Fruit fly (Drosophila melanogaster) whole organism, embryonic: ENCODE data around the gene Or88a.
A peak's percentile ranks its signal among the peaks of the same experiment; 100 is the strongest.

Source experiments
- Adf1 ChIP-seq: fragments of 200-800 bp; sonication (Bioruptor generic); IDR thresholded peaks from 2 replicates; pipeline ENCODE4 v1.3.6; 2022; ENCODE audit warnings: missing biosample characterization, missing genetic modification characterization
- B-H2 ChIP-seq: fragments of 200-800 bp; sonication (Bioruptor generic); optimal IDR thresholded peaks from 2 replicates; lab custom pipeline; 2018; ENCODE audit warnings: missing biosample characterization, mild to moderate bottlenecking, missing genetic modification characterization
- BtbVII ChIP-seq: fragments of 200-800 bp; sonication (Bioruptor generic); optimal IDR thresholded peaks from 3 replicates; lab custom pipeline; 2017; ENCODE audit warnings: missing biosample characterization, mild to moderate bottlenecking, missing genetic modification characterization
- C15 ChIP-seq: fragments of 200-800 bp; sonication (Bioruptor generic); IDR thresholded peaks from 3 replicates; pipeline ENCODE4 v1.3.6; 2022; ENCODE audit warnings: missing biosample characterization, missing genetic modification characterization
- CG10321 ChIP-seq: fragments of 200-800 bp; sonication (Bioruptor generic); IDR thresholded peaks from 2 replicates; pipeline ENCODE4 v1.3.6; 2022; ENCODE audit warnings: missing biosample characterization, missing genetic modification characterization
- CG10565 ChIP-seq: fragments of 200-800 bp; sonication (Bioruptor generic); optimal IDR thresholded peaks from 3 replicates; lab custom pipeline; 2016; ENCODE audit warnings: missing biosample characterization, mild to moderate bottlenecking, missing genetic modification characterization
- CG11085 ChIP-seq: fragments of 200-800 bp; sonication (Bioruptor generic); IDR thresholded peaks from 2 replicates; pipeline ENCODE4 v1.3.6; 2022; ENCODE audit warnings: missing biosample characterization, missing genetic modification characterization
- CG11398 ChIP-seq: fragments of 200-800 bp; sonication (Bioruptor generic); optimal IDR thresholded peaks from 2 replicates; lab custom pipeline; 2016; ENCODE audit warnings: missing biosample characterization, missing genetic modification characterization
- CG11560 ChIP-seq: fragments of 200-800 bp; sonication (Bioruptor generic); IDR thresholded peaks from 3 replicates; pipeline ENCODE4 v1.3.6; 2022; ENCODE audit warnings: missing biosample characterization, missing genetic modification characterization
- CG11695 ChIP-seq: fragments of 200-800 bp; sonication (Bioruptor generic); IDR thresholded peaks from 3 replicates; pipeline ENCODE4 v1.3.6; 2022; ENCODE audit warnings: missing biosample characterization, missing genetic modification characterization
- CG11696 ChIP-seq: fragments of 200-800 bp; sonication (Bioruptor generic); IDR thresholded peaks from 2 replicates; pipeline ENCODE4 v1.3.6; 2022; ENCODE audit warnings: missing biosample characterization, missing genetic modification characterization
- CG15269 ChIP-seq: fragments of 200-800 bp; sonication (Bioruptor generic); optimal IDR thresholded peaks from 2 replicates; lab custom pipeline; 2018; ENCODE audit warnings: missing biosample characterization, mild to moderate bottlenecking, missing genetic modification characterization, moderate library complexity
- CG1529 ChIP-seq: fragments of 200-800 bp; sonication (Bioruptor generic); optimal IDR thresholded peaks from 3 replicates; lab custom pipeline; 2018; ENCODE audit warnings: missing biosample characterization, missing genetic modification characterization
- CG2875 ChIP-seq: fragments of 200-800 bp; sonication (Bioruptor generic); optimal IDR thresholded peaks from 2 replicates; lab custom pipeline; 2017; ENCODE audit warnings: missing biosample characterization, mild to moderate bottlenecking, missing genetic modification characterization, missing genetic modification reagents
- CG30431 ChIP-seq: fragments of 200-800 bp; sonication (Bioruptor generic); optimal IDR thresholded peaks from 2 replicates; lab custom pipeline; 2017; ENCODE audit warnings: missing biosample characterization, missing genetic modification characterization
- CG3281 ChIP-seq: fragments of 200-800 bp; sonication (Bioruptor generic); optimal IDR thresholded peaks from 3 replicates; lab custom pipeline; 2017; ENCODE audit warnings: missing biosample characterization, mild to moderate bottlenecking, missing genetic modification characterization
- CG3407 ChIP-seq: fragments of 200-800 bp; sonication (Bioruptor generic); optimal IDR thresholded peaks from 2 replicates; lab custom pipeline; 2018; ENCODE audit warnings: missing biosample characterization, mild to moderate bottlenecking, missing genetic modification characterization
- CG4282 ChIP-seq: fragments of 200-800 bp; sonication (Bioruptor generic); optimal IDR thresholded peaks from 2 replicates; lab custom pipeline; 2016; ENCODE audit warnings: missing biosample characterization, missing genetic modification characterization
- CG6791 ChIP-seq: fragments of 200-800 bp; sonication (Bioruptor generic); IDR thresholded peaks from 3 replicates; pipeline ENCODE4 v1.3.6; 2022; ENCODE audit warnings: missing biosample characterization, missing genetic modification characterization; ENCODE audit not compliant: partially characterized antibody
- CG7271 ChIP-seq: fragments of 200-800 bp; sonication (Bioruptor generic); optimal IDR thresholded peaks from 2 replicates; lab custom pipeline; 2018; ENCODE audit warnings: missing biosample characterization, mild to moderate bottlenecking, missing genetic modification characterization, moderate library complexity
- CG7372 ChIP-seq: fragments of 200-800 bp; sonication (Bioruptor generic); IDR thresholded peaks from 2 replicates; pipeline ENCODE4 v1.3.6; 2022; ENCODE audit warnings: missing biosample characterization, missing genetic modification characterization
- D ChIP-seq, 2 experiments: fragments of 200-800 bp in 1 of 2; fragments of >200 bp in 1 of 2; sonication (Bioruptor generic) in 1 of 2; optimal IDR thresholded peaks; 2 replicates in 1 of 2; 3 replicates in 1 of 2; lab custom pipeline; 2017; ENCODE audit warnings: mild to moderate bottlenecking in 1 of 2, missing biosample characterization in 1 of 2, missing genetic modification characterization in 1 of 2, missing genetic modification reagents in 1 of 2
- E2f1 ChIP-seq: fragments of 200-800 bp; sonication (Bioruptor generic); IDR thresholded peaks from 2 replicates; pipeline ENCODE4 v1.3.6; 2022; ENCODE audit warnings: missing biosample characterization, missing genetic modification characterization
- Ets65A ChIP-seq: fragments of 200-800 bp; sonication (Bioruptor generic); peaks from one replicate; lab custom pipeline; 2016; ENCODE audit warnings: missing biosample characterization, missing genetic modification characterization
- HLHmδ ChIP-seq: fragments of 200-800 bp; sonication (Bioruptor generic); optimal IDR thresholded peaks from 2 replicates; lab custom pipeline; 2018; ENCODE audit warnings: missing biosample characterization, mild to moderate bottlenecking, missing genetic modification characterization, moderate library complexity
- Hr78 ChIP-seq, 2 experiments: fragments of 200-800 bp in 1 of 2; fragments of >200 bp in 1 of 2; sonication (Bioruptor generic) in 1 of 2; optimal IDR thresholded peaks; 2 replicates each; lab custom pipeline; 2017 to 2019; ENCODE audit warnings: missing biosample characterization in 2 of 2, missing genetic modification characterization in 2 of 2, mild to moderate bottlenecking in 1 of 2, moderate library complexity in 1 of 2
- Scr ChIP-seq: fragments of 200-800 bp; sonication (Bioruptor generic); IDR thresholded peaks from 2 replicates; pipeline ENCODE4 v1.3.6; 2022; ENCODE audit warnings: missing biosample characterization, missing genetic modification characterization; ENCODE audit not compliant: partially characterized antibody
- Six4 ChIP-seq: fragments of 200-800 bp; sonication (Bioruptor generic); optimal IDR thresholded peaks from 2 replicates; lab custom pipeline; 2016; ENCODE audit warnings: missing biosample characterization, missing genetic modification characterization
- Sox100B ChIP-seq: fragments of 200-800 bp; sonication (Bioruptor generic); optimal IDR thresholded peaks from 3 replicates; lab custom pipeline; 2018; ENCODE audit warnings: missing biosample characterization, mild to moderate bottlenecking, missing genetic modification characterization
- Usf ChIP-seq: fragments of 200-800 bp; sonication (Bioruptor generic); optimal IDR thresholded peaks from 2 replicates; lab custom pipeline; 2017; ENCODE audit warnings: missing genotype, missing biosample characterization, missing genetic modification characterization
- YL-1 ChIP-seq: fragments of 200-800 bp; sonication (Bioruptor generic); optimal IDR thresholded peaks from 3 replicates; lab custom pipeline; 2017; ENCODE audit warnings: missing biosample characterization, mild to moderate bottlenecking, missing genetic modification characterization
- ato ChIP-seq: fragments of 200-800 bp; sonication (Bioruptor generic); IDR thresholded peaks from 2 replicates; pipeline ENCODE4 v1.3.6; 2022; ENCODE audit warnings: missing biosample characterization, missing genetic modification characterization; ENCODE audit not compliant: partially characterized antibody
- bsh ChIP-seq, 2 experiments: fragments of 200-800 bp; sonication (Bioruptor generic); optimal IDR thresholded peaks; 2 replicates each; lab custom pipeline; 2017 to 2018; ENCODE audit warnings: mild to moderate bottlenecking in 2 of 2, missing biosample characterization in 2 of 2, missing genetic modification characterization in 2 of 2, moderate library complexity in 1 of 2
- btn ChIP-seq: fragments of 200-800 bp; sonication (Bioruptor generic); optimal IDR thresholded peaks from 2 replicates; lab custom pipeline; 2016; ENCODE audit warnings: missing biosample characterization, missing genetic modification characterization
- chm ChIP-seq: fragments of 200-800 bp; sonication (Bioruptor generic); IDR thresholded peaks from 2 replicates; pipeline ENCODE4 v1.3.6; 2022; ENCODE audit warnings: missing biosample characterization, missing genetic modification characterization
- cwo ChIP-seq: fragments of 200-800 bp; sonication (Bioruptor generic); optimal IDR thresholded peaks from 3 replicates; lab custom pipeline; 2017; ENCODE audit warnings: missing biosample characterization, missing genetic modification characterization, mild to moderate bottlenecking, moderate library complexity, missing genetic modification reagents
- dan ChIP-seq: fragments of 200-800 bp; sonication (Bioruptor generic); IDR thresholded peaks from 2 replicates; pipeline ENCODE4 v1.3.6; 2022; ENCODE audit warnings: missing biosample characterization, missing genetic modification characterization
- dimm ChIP-seq: fragments of 200-800 bp; sonication (Bioruptor generic); IDR thresholded peaks from 2 replicates; pipeline ENCODE4 v1.3.6; 2022; ENCODE audit warnings: missing biosample characterization, missing genetic modification characterization
- dysf ChIP-seq: fragments of 200-800 bp; sonication (Bioruptor generic); IDR thresholded peaks from 3 replicates; pipeline ENCODE4 v1.3.6; 2022; ENCODE audit warnings: missing biosample characterization, missing genetic modification characterization
- eve ChIP-seq, 2 experiments: fragments of >200 bp; optimal IDR thresholded peaks; 2 replicates each; lab custom pipeline; 2017; ENCODE audit warnings: missing biosample characterization in 2 of 2, missing genetic modification characterization in 2 of 2
- fd102C ChIP-seq: fragments of 200-800 bp; sonication (Bioruptor generic); optimal IDR thresholded peaks from 2 replicates; lab custom pipeline; 2018; ENCODE audit warnings: missing biosample characterization, mild to moderate bottlenecking, missing genetic modification characterization, moderate library complexity
- fd64A ChIP-seq: fragments of 200-800 bp; sonication (Bioruptor generic); optimal IDR thresholded peaks from 3 replicates; lab custom pipeline; 2018; ENCODE audit warnings: missing biosample characterization, mild to moderate bottlenecking, missing genetic modification characterization
- ken ChIP-seq: fragments of 200-800 bp; sonication (Bioruptor generic); IDR thresholded peaks from 3 replicates; pipeline ENCODE4 v1.3.6; 2022; ENCODE audit warnings: missing biosample characterization, missing genetic modification characterization
- pb ChIP-seq: fragments of 200-800 bp; sonication (Bioruptor generic); optimal IDR thresholded peaks from 3 replicates; lab custom pipeline; 2016; ENCODE audit warnings: missing biosample characterization, missing genetic modification characterization
- pum ChIP-seq: fragments of 200-800 bp; sonication (Bioruptor generic); optimal IDR thresholded peaks from 2 replicates; lab custom pipeline; 2016; ENCODE audit warnings: missing biosample characterization, missing genetic modification characterization
- ranshi ChIP-seq: fragments of 200-800 bp; sonication (Bioruptor generic); IDR thresholded peaks from 2 replicates; pipeline ENCODE4 v1.3.6; 2022; ENCODE audit warnings: missing biosample characterization, missing genetic modification characterization
- salm ChIP-seq: fragments of 200-800 bp; sonication (Bioruptor generic); optimal IDR thresholded peaks from 2 replicates; lab custom pipeline; 2018; ENCODE audit warnings: missing biosample characterization, mild to moderate bottlenecking, missing genetic modification characterization
- seq ChIP-seq: fragments of 200-800 bp; sonication (Bioruptor generic); IDR thresholded peaks from 2 replicates; pipeline ENCODE4 v1.3.6; 2022; ENCODE audit warnings: missing biosample characterization, missing genetic modification characterization

Gene Or88a

dm6 chr3R:14108158-14108921 lies 905 bp upstream of the Or88a start, which contains the start of gene CG12402 (continued):
- TF ChIP-seq ato (GFP tag; lab: Robert Waterston, UW) (no peak), ken (GFP tag; lab: Robert Waterston, UW) (peak; percentile 88), Six4 (GFP tag; lab: Kevin White, UChicago) (peak; percentile 74), pb (peak; percentile 65), CG3281 (GFP tag; lab: Kevin White, UChicago) (peak; percentile 72), Sox100B (GFP tag; lab: Kevin White, UChicago) (peak; percentile 84), CG7271 (tag; lab: Kevin White, UChicago) (peak; percentile 19), Ets65A (GFP tag; lab: Kevin White, UChicago) (peak; percentile 95), Adf1 (GFP tag; lab: Robert Waterston, UW) (peak; percentile 27), CG11560 (tag; lab: Robert Waterston, UW) (no peak), fd64A (GFP tag; lab: Kevin White, UChicago) (peak; percentile 38), ranshi (GFP tag; lab: Robert Waterston, UW) (peak; percentile 85), CG11695 (GFP tag; lab: Robert Waterston, UW) (peak; percentile 89), CG3407 (peak; percentile 66), salm (tag; lab: Kevin White, UChicago) (peak; percentile 63), BtbVII (GFP tag; lab: Kevin White, UChicago) (peak; percentile 80), CG4282 (GFP tag; lab: Kevin White, UChicago) (no peak), CG11696 (GFP tag; lab: Robert Waterston, UW) (peak; percentile 70), B-H2 (GFP tag; lab: Kevin White, UChicago) (peak; percentile 10), YL-1 (GFP tag; lab: Kevin White, UChicago) (no peak), eve (GFP tag; optimal IDR thresholded peaks at IDR 0.05; lab: Kevin White, UChicago) (no peak), C15 (GFP tag; lab: Robert Waterston, UW) (0 out of 3 replicates have a peak, but pooled peaks have one; percentile 32), CG11085 (GFP tag; lab: Robert Waterston, UW) (0 out of 2 replicates have a peak, but pooled peaks have one; percentile 10), Scr (GFP tag; lab: Robert Waterston, UW) (peak; percentile 46; the same call in 1 of the 2 replicates), seq (GFP tag; lab: Robert Waterston, UW) (peak; percentile 92), HLHmδ (GFP tag; lab: Kevin White, UChicago) (peak; percentile 74), fd102C (GFP tag; lab: Kevin White, UChicago) (no peak), CG15269 (tag; lab: Kevin White, UChicago) (peak; percentile 91), dan (GFP tag; lab: Robert Waterston, UW) (no peak), btn (GFP tag; lab: Kevin White, UChicago) (peak; percentile 8), dysf (GFP tag; lab: Robert Waterston, UW) (peak; percentile 89), CG6791 (no peak; the same call in 2 of the 3 replicates), bsh (GFP tag; optimal IDR thresholded peaks at IDR 0.05; lab: Kevin White, UChicago) (peak in 1 of 2 experiments; percentile 82), CG2875 (GFP tag; lab: Kevin White, UChicago) (peak; percentile 84), D (optimal IDR thresholded peaks at IDR 0.05; lab: Kevin White, UChicago) (no peak), D (GFP tag; optimal IDR thresholded peaks at IDR 0.05; lab: Kevin White, UChicago) (peak; percentile 81), CG10565 (GFP tag; lab: Kevin White, UChicago) (peak; percentile 29), CG1529 (GFP tag; lab: Kevin White, UChicago) (peak; percentile 68), Hr78 (GFP tag; optimal IDR thresholded peaks at IDR 0.05; lab: Kevin White, UChicago) (peak in 1 of 2 experiments; percentile 68), dimm (peak; percentile 51; the same call in 1 of the 2 replicates), pum (GFP tag; lab: Kevin White, UChicago) (peak; percentile 53), CG7372 (GFP tag; lab: Robert Waterston, UW) (peak; percentile 65), CG11398 (GFP tag; lab: Kevin White, UChicago) (no peak), CG30431 (GFP tag; lab: Kevin White, UChicago) (peak; percentile 63), E2f1 (GFP tag; lab: Robert Waterston, UW) (peak; percentile 87), cwo (GFP tag; lab: Kevin White, UChicago) (peak; percentile 75), CG10321 (GFP tag; lab: Robert Waterston, UW) (peak; percentile 67), chm (GFP tag; lab: Robert Waterston, UW) (peak; percentile 90), Usf (GFP tag; lab: Kevin White, UChicago) (no peak)
